Worm (Caenorhabditis elegans) whole organism, young adult: ENCODE measurements around the gene ZC487.1.

Experiments used
- B0035.1 ChIP-seq: sonication (generic microtip); optimal IDR thresholded peaks from 2 replicates; lab custom pipeline; 2016; ENCODE audit warnings: missing genetic modification characterization, mild to moderate bottlenecking, missing compliant biosample characterization, missing genotype, missing genetic modification reagents
- C06A6.2 ChIP-seq: fragments of 200-800 bp; sonication (Bioruptor generic); conservative IDR thresholded peaks from 2 replicates; pipeline ENCODE4 v1.3.6; 2022; ENCODE audit warnings: missing genetic modification characterization, missing compliant biosample characterization
- F23B12.7 ChIP-seq: sonication (generic microtip); optimal IDR thresholded peaks from 2 replicates; lab custom pipeline; 2017; ENCODE audit warnings: missing genetic modification characterization, mild to moderate bottlenecking, missing compliant biosample characterization, antibody characterized with exemption, moderate library complexity; ENCODE audit not compliant: insufficient read depth
- F33H1.4 ChIP-seq: fragments of 200-800 bp; sonication (Bioruptor generic); IDR thresholded peaks from 2 replicates; pipeline ENCODE4 v1.3.6; 2022; ENCODE audit warnings: missing genetic modification reagents, missing genetic modification characterization, missing compliant biosample characterization
- F52B5.7 ChIP-seq: sonication (generic microtip); optimal IDR thresholded peaks from 2 replicates; lab custom pipeline; 2016; ENCODE audit warnings: mild to moderate bottlenecking, missing genetic modification characterization, missing compliant biosample characterization
- F57C9.4 ChIP-seq: sonication (generic microtip); optimal IDR thresholded peaks from 2 replicates; lab custom pipeline; 2017; ENCODE audit warnings: mild to moderate bottlenecking, missing genetic modification characterization, missing compliant biosample characterization
- K11D2.4 ChIP-seq: fragments of 200-800 bp; sonication (Bioruptor generic); IDR thresholded peaks from 2 replicates; pipeline ENCODE4 v1.3.6; 2022; ENCODE audit warnings: missing genetic modification reagents, missing genetic modification characterization, missing compliant biosample characterization
- K12H6.12 ChIP-seq: fragments of 200-800 bp; sonication (Bioruptor generic); optimal IDR thresholded peaks from 2 replicates; lab custom pipeline; 2018; ENCODE audit warnings: mild to moderate bottlenecking, missing genetic modification characterization, missing compliant biosample characterization
- Y53F4B.3 ChIP-seq: fragments of 200-800 bp; sonication (Bioruptor generic); IDR thresholded peaks from 2 replicates; pipeline ENCODE4 v1.3.6; 2022; ENCODE audit warnings: missing genetic modification reagents, missing genetic modification characterization, missing compliant biosample characterization
- Y53G8AR.9 ChIP-seq: fragments of 200-800 bp; sonication (Bioruptor generic); conservative IDR thresholded peaks from 2 replicates; pipeline ENCODE4 v1.3.6; 2022; ENCODE audit warnings: missing genetic modification reagents, missing genetic modification characterization, missing compliant biosample characterization
- Y67H2A.10 ChIP-seq: fragments of 200-800 bp; sonication (Bioruptor generic); conservative IDR thresholded peaks from 2 replicates; pipeline ENCODE4 v1.3.6; 2022; ENCODE audit warnings: missing genetic modification reagents, missing genetic modification characterization, missing compliant biosample characterization
- ZK185.1 ChIP-seq: sonication (generic microtip); optimal IDR thresholded peaks from 2 replicates; lab custom pipeline; 2016; ENCODE audit warnings: mild to moderate bottlenecking, missing genetic modification characterization, missing compliant biosample characterization; ENCODE audit not compliant: poor library complexity, severe bottlenecking
- aptf-2 ChIP-seq: fragments of 200-800 bp; sonication (Bioruptor generic); conservative IDR thresholded peaks from 2 replicates; pipeline ENCODE4 v1.3.6; 2022; ENCODE audit warnings: missing genetic modification reagents, missing genetic modification characterization, missing compliant biosample characterization
- atf-7 ChIP-seq: sonication (generic microtip); optimal IDR thresholded peaks from 2 replicates; lab custom pipeline; 2017; ENCODE audit warnings: mild to moderate bottlenecking, missing genetic modification characterization, missing compliant biosample characterization
- ccch-3 ChIP-seq: fragments of 200-800 bp; sonication (Bioruptor generic); optimal IDR thresholded peaks from 2 replicates; lab custom pipeline; 2018; ENCODE audit warnings: mild to moderate bottlenecking, missing genetic modification characterization, missing compliant biosample characterization
- cebp-2 ChIP-seq: fragments of 200-800 bp; sonication (Bioruptor generic); IDR thresholded peaks from 2 replicates; pipeline ENCODE4 v1.3.6; 2022; ENCODE audit warnings: missing genetic modification characterization, missing compliant biosample characterization
- ceh-27 ChIP-seq: fragments of 200-800 bp; sonication (Bioruptor generic); optimal IDR thresholded peaks from 2 replicates; lab custom pipeline; 2018; ENCODE audit warnings: mild to moderate bottlenecking, missing genetic modification characterization, moderate library complexity, missing compliant biosample characterization
- ceh-79 ChIP-seq: sonication (generic microtip); optimal IDR thresholded peaks from 2 replicates; lab custom pipeline; 2017; ENCODE audit warnings: mild to moderate bottlenecking, missing genetic modification characterization, missing compliant biosample characterization
- die-1 ChIP-seq: sonication (generic microtip); optimal IDR thresholded peaks from 2 replicates; lab custom pipeline; 2016; ENCODE audit warnings: missing genotype, mild to moderate bottlenecking, missing genetic modification characterization, missing compliant biosample characterization
- dpff-1 ChIP-seq: sonication (generic microtip); optimal IDR thresholded peaks from 2 replicates; lab custom pipeline; 2017; ENCODE audit warnings: mild to moderate bottlenecking, missing genetic modification characterization, missing compliant biosample characterization
- dpl-1 ChIP-seq: fragments of 150-350 bp; optimal IDR thresholded peaks from 2 replicates; lab custom pipeline; 2014; ENCODE audit warnings: missing biosample characterization, missing genetic modification reagents, missing genetic modification characterization
- ekl-4 ChIP-seq: fragments of 200-800 bp; sonication (Bioruptor generic); IDR thresholded peaks from 2 replicates; pipeline ENCODE4 v1.3.6; 2022; ENCODE audit warnings: missing genetic modification reagents, missing genetic modification characterization, missing compliant biosample characterization
- gei-17 ChIP-seq: fragments of 200-800 bp; sonication (Bioruptor generic); optimal IDR thresholded peaks from 2 replicates; lab custom pipeline; 2018; ENCODE audit warnings: mild to moderate bottlenecking, missing genetic modification characterization, missing compliant biosample characterization
- lag-1 ChIP-seq: fragments of 200-800 bp; sonication (Bioruptor generic); IDR thresholded peaks from 2 replicates; pipeline ENCODE4 v1.3.6; 2022; ENCODE audit warnings: missing genetic modification reagents, missing genetic modification characterization, missing compliant biosample characterization
- lin-26 ChIP-seq: fragments of 200-800 bp; sonication (Bioruptor generic); IDR thresholded peaks from 2 replicates; pipeline ENCODE4 v1.3.6; 2022; ENCODE audit warnings: missing genetic modification reagents, missing genetic modification characterization, missing compliant biosample characterization
- lin-54 ChIP-seq: fragments of 200-800 bp; sonication (Bioruptor generic); optimal IDR thresholded peaks from 2 replicates; lab custom pipeline; 2018; ENCODE audit warnings: mild to moderate bottlenecking, missing genetic modification characterization, missing compliant biosample characterization
- lsl-1 ChIP-seq: fragments of 200-800 bp; sonication (Bioruptor generic); optimal IDR thresholded peaks from 2 replicates; lab custom pipeline; 2018; ENCODE audit warnings: mild to moderate bottlenecking, missing genetic modification characterization, moderate library complexity, missing compliant biosample characterization
- madf-10 ChIP-seq: sonication (generic microtip); optimal IDR thresholded peaks from 2 replicates; lab custom pipeline; 2016; ENCODE audit warnings: mild to moderate bottlenecking, missing genetic modification characterization, missing compliant biosample characterization
- madf-3 ChIP-seq: fragments of 200-800 bp; sonication (Bioruptor generic); IDR thresholded peaks from 2 replicates; pipeline ENCODE4 v1.3.6; 2022; ENCODE audit warnings: missing genetic modification reagents, missing genetic modification characterization, missing compliant biosample characterization
- madf-6 ChIP-seq: fragments of 200-800 bp; sonication (Bioruptor generic); IDR thresholded peaks from 2 replicates; pipeline ENCODE4 v1.3.6; 2022; ENCODE audit warnings: missing genetic modification reagents, missing genetic modification characterization, missing compliant biosample characterization
- mel-28 ChIP-seq: sonication (generic microtip); optimal IDR thresholded peaks from 2 replicates; lab custom pipeline; 2016; ENCODE audit warnings: borderline replicate concordance, mild to moderate bottlenecking, missing genetic modification characterization, missing compliant biosample characterization
- mxl-1 ChIP-seq: sonication (generic microtip); optimal IDR thresholded peaks from 2 replicates; lab custom pipeline; 2016; ENCODE audit warnings: missing genetic modification characterization, missing compliant biosample characterization
- nfya-1 ChIP-seq: sonication (generic microtip); optimal IDR thresholded peaks from 2 replicates; lab custom pipeline; 2017; ENCODE audit warnings: antibody characterized with exemption, missing compliant biosample characterization, missing genetic modification characterization, borderline replicate concordance; ENCODE audit not compliant: insufficient read depth
- nhr-179 ChIP-seq: sonication (generic microtip); optimal IDR thresholded peaks from 2 replicates; lab custom pipeline; 2016; ENCODE audit warnings: mild to moderate bottlenecking, missing genetic modification characterization, missing compliant biosample characterization
- nhr-27 ChIP-seq: fragments of 200-800 bp; sonication (Bioruptor generic); optimal IDR thresholded peaks from 2 replicates; lab custom pipeline; 2018; ENCODE audit warnings: mild to moderate bottlenecking, missing genetic modification characterization, moderate library complexity, missing compliant biosample characterization
- nhr-80 ChIP-seq: sonication (generic microtip); optimal IDR thresholded peaks from 2 replicates; lab custom pipeline; 2016; ENCODE audit warnings: missing genetic modification characterization, missing compliant biosample characterization
- nhr-90 ChIP-seq: sonication (generic microtip); optimal IDR thresholded peaks from 2 replicates; lab custom pipeline; 2016; ENCODE audit warnings: missing genotype, mild to moderate bottlenecking, missing genetic modification characterization, missing compliant biosample characterization
- rpc-1 ChIP-seq, 2 experiments: fragments of 150-350 bp in 1 of 2; sonication (generic microtip) in 1 of 2; optimal IDR thresholded peaks; 2 replicates each; lab custom pipeline; 2014 to 2018; ENCODE audit warnings: missing biosample characterization in 1 of 2, missing genetic modification characterization in 1 of 2, missing genetic modification reagents in 1 of 2, missing genotype in 1 of 2
- sea-2 ChIP-seq: fragments of 200-800 bp; sonication (Bioruptor generic); IDR thresholded peaks from 2 replicates; pipeline ENCODE4 v1.3.6; 2022; ENCODE audit warnings: missing genetic modification characterization, missing compliant biosample characterization
- somi-1 ChIP-seq: fragments of 200-800 bp; sonication (Bioruptor generic); optimal IDR thresholded peaks from 2 replicates; lab custom pipeline; 2018; ENCODE audit warnings: mild to moderate bottlenecking, missing genetic modification characterization, missing compliant biosample characterization
- sptf-2 ChIP-seq: fragments of 200-800 bp; sonication (Bioruptor generic); optimal IDR thresholded peaks from 2 replicates; lab custom pipeline; 2018; ENCODE audit warnings: mild to moderate bottlenecking, missing genetic modification characterization, missing compliant biosample characterization
- tlf-1 ChIP-seq: fragments of 200-800 bp; sonication (Bioruptor generic); optimal IDR thresholded peaks from 2 replicates; lab custom pipeline; 2018; ENCODE audit warnings: mild to moderate bottlenecking, missing genetic modification characterization, missing compliant biosample characterization
- unc-130 ChIP-seq: sonication (generic microtip); optimal IDR thresholded peaks from 2 replicates; lab custom pipeline; 2016; ENCODE audit warnings: missing genetic modification reagents, missing genetic modification characterization, missing compliant biosample characterization
- unc-62 ChIP-seq: fragments of 150-350 bp; optimal IDR thresholded peaks from 2 replicates; lab custom pipeline; 2014; ENCODE audit warnings: missing biosample characterization, missing genetic modification reagents, missing genetic modification characterization
- zfh-2 ChIP-seq: fragments of 200-800 bp; sonication (Bioruptor generic); conservative IDR thresholded peaks from 2 replicates; pipeline ENCODE4 v1.3.6; 2022; ENCODE audit warnings: missing genetic modification reagents, missing genetic modification characterization, missing compliant biosample characterization
- zim-3 ChIP-seq: sonication (generic microtip); optimal IDR thresholded peaks from 2 replicates; lab custom pipeline; 2017; ENCODE audit warnings: mild to moderate bottlenecking, missing genetic modification characterization, moderate library complexity, missing compliant biosample characterization
- ztf-26 ChIP-seq: sonication (generic microtip); optimal IDR thresholded peaks from 2 replicates; lab custom pipeline; 2017; ENCODE audit warnings: missing genetic modification characterization, missing compliant biosample characterization
- ztf-6 ChIP-seq: fragments of 200-800 bp; sonication (Bioruptor generic); IDR thresholded peaks from 2 replicates; pipeline ENCODE4 v1.3.6; 2022; ENCODE audit warnings: missing genetic modification reagents, missing genetic modification characterization, missing compliant biosample characterization

Gene ZC487.1

ce11 chrV:6709050-6709683, 18.2 kb upstream of the ZC487.1 start, which contains the start of gene dlst-1 (continued):
- TF ChIP-seq F33H1.4 (GFP tag; lab: Robert Waterston, UW): 0 out of 2 replicates have a peak, but pooled peaks have one; percentile 23
- TF ChIP-seq dpl-1: no peak
- TF ChIP-seq C06A6.2 (GFP tag; lab: Robert Waterston, UW): no peak
- no peak for TF ChIP-seq aptf-2 (GFP tag; lab: Robert Waterston, UW)
- TF ChIP-seq K11D2.4: no peak
- TF ChIP-seq rpc-1 (optimal IDR thresholded peaks at IDR 0.05; lab: Kevin White, UChicago): peak; percentile 34
- no peak for TF ChIP-seq rpc-1 (tag; optimal IDR thresholded peaks at IDR 0.05; lab: Kevin White, UChicago)
- TF ChIP-seq mel-28: no peak
- no peak for TF ChIP-seq F57C9.4
- TF ChIP-seq zim-3 (tag; lab: Kevin White, UChicago): peak; percentile 43
- TF ChIP-seq madf-6 (GFP tag; lab: Robert Waterston, UW): peak; percentile 77
- no peak for TF ChIP-seq atf-7
- TF ChIP-seq ztf-6 (GFP tag; lab: Robert Waterston, UW): no peak
- no peak for TF ChIP-seq B0035.1 (tag; lab: Kevin White, UChicago)
- no peak for TF ChIP-seq K12H6.12 (tag; lab: Kevin White, UChicago)
- TF ChIP-seq nfya-1: no peak
- no peak for TF ChIP-seq ZK185.1 (tag; lab: Kevin White, UChicago)
- TF ChIP-seq somi-1: peak; percentile 8
- no peak for TF ChIP-seq Y53F4B.3
- TF ChIP-seq dpff-1: no peak
- TF ChIP-seq nhr-90: no peak
- TF ChIP-seq Y67H2A.10 (GFP tag; lab: Robert Waterston, UW): no peak
- TF ChIP-seq madf-3 (GFP tag; lab: Robert Waterston, UW): no peak
- no peak for TF ChIP-seq ceh-27 (GFP tag; lab: Kevin White, UChicago)
- TF ChIP-seq ztf-26: peak; percentile 57
- TF ChIP-seq tlf-1: no peak
- no peak for TF ChIP-seq gei-17 (GFP tag; lab: Kevin White, UChicago)
- peak; percentile 10 for TF ChIP-seq F52B5.7
- TF ChIP-seq unc-62 (GFP tag; lab: Kevin White, UChicago): no peak
- no peak for TF ChIP-seq lin-26
- TF ChIP-seq lin-54 (GFP tag; lab: Kevin White, UChicago): peak; percentile 47
- no peak for TF ChIP-seq ccch-3 (GFP tag; lab: Kevin White, UChicago)
- TF ChIP-seq nhr-27: no peak
- TF ChIP-seq zfh-2: peak; percentile 57; the same call in 1 of the 2 replicates
- peak; percentile 12 for TF ChIP-seq nhr-80 (tag; lab: Kevin White, UChicago)
- no peak for TF ChIP-seq lag-1 (GFP tag; lab: Robert Waterston, UW)
- TF ChIP-seq ekl-4 (GFP tag; lab: Robert Waterston, UW): peak; percentile 17; the same call in 1 of the 2 replicates
- TF ChIP-seq sea-2 (GFP tag; lab: Robert Waterston, UW): no peak
- peak; percentile 48 for TF ChIP-seq lsl-1 (GFP tag; lab: Kevin White, UChicago)
- TF ChIP-seq mxl-1 (tag; lab: Kevin White, UChicago): no peak
- no peak for TF ChIP-seq die-1 (tag; lab: Kevin White, UChicago)
- TF ChIP-seq madf-10 (tag; lab: Kevin White, UChicago): peak; percentile 18
- no peak for TF ChIP-seq nhr-179 (tag; lab: Kevin White, UChicago)
- no peak for TF ChIP-seq Y53G8AR.9 (GFP tag; lab: Robert Waterston, UW)
- TF ChIP-seq ceh-79: no peak
- peak; percentile 6 for TF ChIP-seq sptf-2 (GFP tag; lab: Kevin White, UChicago)
- no peak for TF ChIP-seq cebp-2 (GFP tag; lab: Robert Waterston, UW)
- TF ChIP-seq F23B12.7 (tag; lab: Kevin White, UChicago): no peak
- no peak for TF ChIP-seq unc-130 (GFP tag; lab: Kevin White, UChicago)
